Worm (Caenorhabditis elegans): ENCODE data around the gene clec-42.

ce11 chrV:18171568-18171967, 19.6 kb upstream of the clec-42 start, which contains the start of gene C14A6.8:
- TF ChIP-seq snpc-4 (tag; optimal IDR thresholded peaks at IDR 0.05) = no peak
- TF ChIP-seq nhr-11 (tag; optimal IDR thresholded peaks at IDR 0.05) = no peak
- no peak for TF ChIP-seq nhr-28 (tag; optimal IDR thresholded peaks at IDR 0.05)
- no peak for TF ChIP-seq aly-2 (tag; optimal IDR thresholded peaks at IDR 0.05)
- TF ChIP-seq nhr-77 (tag; optimal IDR thresholded peaks at IDR 0.05) = no peak
- TF ChIP-seq pha-4 (GFP tag; IDR thresholded peaks at IDR 0.05) = no peak
- TF ChIP-seq pha-4 (tag; optimal IDR thresholded peaks at IDR 0.05) = no peak
- no peak for TF ChIP-seq hlh-30 (tag; optimal IDR thresholded peaks at IDR 0.05; ENCODE audit: insufficient read depth)
- TF ChIP-seq madf-9 (GFP tag; conservative IDR thresholded peaks at IDR 0.05) = no peak

Data from whole organism, L4 larva.